Fruit fly (Drosophila melanogaster): ENCODE data around the gene promL.

Gene promL

DNA sequence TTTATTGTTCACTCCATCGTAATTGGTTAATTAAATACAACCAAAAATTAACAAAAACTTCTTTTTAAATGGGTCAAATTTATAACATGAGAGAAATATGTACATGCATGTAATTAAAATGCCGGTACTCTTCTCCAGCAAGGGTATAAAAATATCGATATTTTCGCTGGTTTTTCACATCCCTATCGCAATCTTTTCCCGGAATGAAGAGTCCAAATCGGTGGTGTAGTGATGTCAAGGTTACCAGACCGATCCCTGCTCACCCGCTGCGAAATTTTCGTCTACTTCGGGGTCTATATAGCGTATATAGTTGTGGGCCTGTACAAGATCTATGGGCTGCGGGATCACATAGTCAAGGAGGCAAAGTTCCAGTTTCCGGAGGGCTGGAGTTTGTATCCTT is 34.4 kb upstream of the promL start, which contains the start of gene rasp:
TSS of gene rasp (plus strand) at position 213 of the 400 bp plus-strand sequence.
- TF ChIP-seq ovo (GFP tag; optimal IDR thresholded peaks at IDR 0.05) = no peak
- no peak for TF ChIP-seq toe (GFP tag; optimal IDR thresholded peaks at IDR 0.05)
- no peak for TF ChIP-seq Mnt (GFP tag; optimal IDR thresholded peaks at IDR 0.05)
- no peak for TF ChIP-seq CG11617 (GFP tag; optimal IDR thresholded peaks at IDR 0.05)
- TF ChIP-seq CG33017 (tag; optimal IDR thresholded peaks at IDR 0.05) = no peak
- TF ChIP-seq Clk (GFP tag; optimal IDR thresholded peaks at IDR 0.05) = no peak

DNA sequence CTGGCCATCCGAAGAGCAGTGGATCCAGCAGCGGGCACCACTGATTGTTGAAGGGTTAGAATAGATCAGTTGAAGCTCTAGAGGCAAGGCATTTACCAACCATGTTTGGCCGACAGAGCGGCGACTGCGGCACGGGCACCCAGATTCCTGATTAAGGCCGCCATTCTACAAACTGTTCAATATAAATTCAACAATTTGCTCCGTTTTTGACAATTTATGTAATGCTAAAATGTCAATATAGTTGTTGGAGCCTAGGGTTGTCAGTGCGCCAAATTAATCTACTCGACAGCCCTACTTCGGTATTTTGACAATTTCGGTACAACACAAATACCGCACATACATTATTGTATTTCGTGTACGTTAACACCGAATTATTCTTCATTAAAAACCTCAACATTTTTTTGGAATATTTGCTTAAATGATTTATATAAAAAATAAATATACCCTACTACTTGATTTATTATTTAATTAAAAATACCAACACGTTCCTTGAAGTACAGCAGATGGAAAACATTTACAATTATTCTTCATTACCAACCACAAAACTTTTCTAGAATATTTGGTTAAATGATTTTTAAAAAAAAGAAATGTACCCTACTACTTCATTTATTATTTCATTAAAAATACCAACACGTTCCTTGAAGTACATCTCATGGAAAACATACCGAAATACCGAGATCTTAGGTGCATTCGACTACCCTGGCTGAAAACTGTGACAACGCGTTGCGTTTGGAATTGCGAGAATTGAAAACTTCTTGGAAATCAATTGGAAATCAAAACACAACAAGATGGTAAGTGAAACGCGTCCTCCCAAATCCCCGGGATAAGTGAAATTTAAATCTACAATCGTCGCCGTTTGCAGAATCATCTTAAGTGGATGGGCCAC is 32.0 kb upstream of the promL start, which contains the start of the genes ND-30 and CG15812:
TSS of gene ND-30 (minus strand) at position 270 of the 886 bp plus-strand sequence.
TSS of gene CG15812 (plus strand) at position 683 of the 886 bp plus-strand sequence.
- TF ChIP-seq cnc (optimal IDR thresholded peaks at IDR 0.05) (no peak), CG11617 (GFP tag; optimal IDR thresholded peaks at IDR 0.05) (peak; percentile 53), CG7101 (tag; optimal IDR thresholded peaks at IDR 0.05) (peak; percentile 34), CG1620 (GFP tag; optimal IDR thresholded peaks at IDR 0.05) (peak; percentile 29), tj (GFP tag; optimal IDR thresholded peaks at IDR 0.05) (peak; percentile 15), Crg-1 (GFP tag; optimal IDR thresholded peaks at IDR 0.05) (peak; percentile 31), Mnt (GFP tag; optimal IDR thresholded peaks at IDR 0.05) (no peak), pad (GFP tag; optimal IDR thresholded peaks at IDR 0.05) (no peak), kay (GFP tag; ENCODE audit: borderline replicate concordance) (no peak), toe (GFP tag; optimal IDR thresholded peaks at IDR 0.05) (no peak), CG33017 (tag; optimal IDR thresholded peaks at IDR 0.05) (no peak), CG14711 (tag; optimal IDR thresholded peaks at IDR 0.05) (peak; percentile 94), cic (GFP tag; optimal IDR thresholded peaks at IDR 0.05) (no peak)

DNA sequence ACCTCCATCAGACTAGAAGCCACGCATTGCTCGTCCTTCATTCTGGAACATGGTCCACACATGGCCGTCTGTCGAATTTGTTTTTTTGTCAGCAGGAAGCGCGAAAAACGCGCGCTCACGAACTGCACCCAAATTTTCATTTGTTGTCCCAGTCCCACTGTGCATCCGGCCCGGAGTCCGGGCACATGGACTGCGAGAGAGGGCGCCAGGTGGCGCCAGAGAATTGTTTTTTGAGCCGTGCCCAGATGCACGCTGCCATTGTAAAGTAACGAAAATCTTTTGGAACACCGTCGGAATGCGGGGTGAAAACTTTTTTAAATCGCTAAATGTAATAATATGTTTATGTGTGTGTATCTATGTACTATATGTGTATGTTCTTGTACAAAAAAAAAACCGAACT is 30.1 kb upstream of the promL start:
- no peak for TF ChIP-seq bab1 (GFP tag; optimal IDR thresholded peaks at IDR 0.05)

DNA sequence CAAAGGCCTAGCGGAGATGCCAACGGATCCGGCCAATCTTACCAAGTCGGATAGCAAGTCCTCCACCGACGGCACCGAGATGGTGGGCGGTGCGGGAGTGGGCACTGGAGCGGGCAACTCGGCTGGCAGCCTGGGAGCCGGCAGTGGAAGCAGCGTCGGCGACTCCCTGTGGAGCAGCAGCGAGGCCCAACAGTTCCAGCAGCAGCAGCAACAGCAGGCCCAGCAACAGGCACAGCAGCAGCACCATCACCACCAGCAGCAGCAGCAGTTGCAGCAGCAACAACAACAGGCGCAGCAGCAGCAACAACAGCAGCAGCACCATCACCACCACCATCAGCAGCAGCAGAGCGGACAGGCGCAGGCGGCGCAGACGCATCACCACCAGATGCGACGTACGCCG is 22.9 kb upstream of the promL start:
- TF ChIP-seq CG7045 (GFP tag; optimal IDR thresholded peaks at IDR 0.05) (no peak), tj (GFP tag; optimal IDR thresholded peaks at IDR 0.05) (no peak), Crg-1 (GFP tag; optimal IDR thresholded peaks at IDR 0.05) (no peak), bab1 (GFP tag; optimal IDR thresholded peaks at IDR 0.05) (no peak), CG33017 (tag; optimal IDR thresholded peaks at IDR 0.05) (no peak), ovo (GFP tag; optimal IDR thresholded peaks at IDR 0.05) (no peak), CG7101 (tag; optimal IDR thresholded peaks at IDR 0.05) (no peak), CG14711 (tag; optimal IDR thresholded peaks at IDR 0.05) (no peak), cic (GFP tag; optimal IDR thresholded peaks at IDR 0.05) (no peak), cnc (optimal IDR thresholded peaks at IDR 0.05) (no peak), Mnt (GFP tag; optimal IDR thresholded peaks at IDR 0.05) (no peak), CG12768 (GFP tag; optimal IDR thresholded peaks at IDR 0.05) (no peak)

DNA sequence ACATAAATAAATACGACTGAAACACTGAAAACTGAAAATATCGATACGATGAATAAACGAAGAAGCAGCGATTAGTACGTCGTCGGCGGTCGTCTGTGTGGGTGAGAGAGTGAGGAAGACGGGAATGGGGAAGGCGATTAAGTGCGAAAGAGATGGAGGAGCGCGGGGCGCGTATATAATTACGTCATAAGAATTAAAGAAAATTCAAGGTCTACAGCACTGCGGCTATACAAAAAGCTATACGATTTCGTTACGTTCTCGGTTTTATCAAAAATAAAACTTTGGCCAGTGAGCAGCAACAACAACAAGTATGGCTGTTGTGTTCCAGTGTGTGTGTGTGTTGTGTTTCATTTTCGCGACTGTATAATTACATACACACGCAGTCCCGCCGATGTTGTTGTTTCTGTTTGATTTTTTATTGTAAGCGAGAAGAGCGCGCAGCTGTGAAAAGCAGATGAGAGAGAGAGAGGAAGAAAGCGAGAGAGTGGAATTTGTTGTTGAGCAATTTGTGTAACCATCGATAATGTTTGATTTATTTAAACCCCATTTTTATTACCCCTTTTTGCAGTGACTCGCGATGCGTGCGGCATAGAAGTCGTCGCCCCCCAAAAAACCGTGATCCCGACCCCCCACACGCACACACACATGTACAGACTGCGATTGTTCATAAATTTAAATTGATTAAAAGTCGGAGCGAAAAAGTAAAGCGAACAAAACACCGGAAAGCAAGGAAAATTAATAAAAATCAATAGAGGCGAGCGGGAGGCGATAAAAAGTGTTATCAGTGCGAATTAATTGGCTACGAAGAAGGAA is 21.7 kb upstream of the promL start:
- TF ChIP-seq Mnt (GFP tag; optimal IDR thresholded peaks at IDR 0.05) (peak; percentile 77), CG1620 (GFP tag; optimal IDR thresholded peaks at IDR 0.05) (no peak), CG14711 (tag; optimal IDR thresholded peaks at IDR 0.05) (no peak), CG12768 (GFP tag; optimal IDR thresholded peaks at IDR 0.05) (peak; percentile 82), tj (GFP tag; optimal IDR thresholded peaks at IDR 0.05) (peak; percentile 49), cic (GFP tag; optimal IDR thresholded peaks at IDR 0.05) (peak; percentile 94), CG5204 (GFP tag; optimal IDR thresholded peaks at IDR 0.05) (no peak), CG7045 (GFP tag; optimal IDR thresholded peaks at IDR 0.05) (peak; percentile 25), CG7101 (tag; optimal IDR thresholded peaks at IDR 0.05) (peak; percentile 9), CG11617 (GFP tag; optimal IDR thresholded peaks at IDR 0.05) (peak; percentile 54), Clk (GFP tag; optimal IDR thresholded peaks at IDR 0.05) (peak; percentile 47), Hr96 (GFP tag; optimal IDR thresholded peaks at IDR 0.05) (no peak)

DNA sequence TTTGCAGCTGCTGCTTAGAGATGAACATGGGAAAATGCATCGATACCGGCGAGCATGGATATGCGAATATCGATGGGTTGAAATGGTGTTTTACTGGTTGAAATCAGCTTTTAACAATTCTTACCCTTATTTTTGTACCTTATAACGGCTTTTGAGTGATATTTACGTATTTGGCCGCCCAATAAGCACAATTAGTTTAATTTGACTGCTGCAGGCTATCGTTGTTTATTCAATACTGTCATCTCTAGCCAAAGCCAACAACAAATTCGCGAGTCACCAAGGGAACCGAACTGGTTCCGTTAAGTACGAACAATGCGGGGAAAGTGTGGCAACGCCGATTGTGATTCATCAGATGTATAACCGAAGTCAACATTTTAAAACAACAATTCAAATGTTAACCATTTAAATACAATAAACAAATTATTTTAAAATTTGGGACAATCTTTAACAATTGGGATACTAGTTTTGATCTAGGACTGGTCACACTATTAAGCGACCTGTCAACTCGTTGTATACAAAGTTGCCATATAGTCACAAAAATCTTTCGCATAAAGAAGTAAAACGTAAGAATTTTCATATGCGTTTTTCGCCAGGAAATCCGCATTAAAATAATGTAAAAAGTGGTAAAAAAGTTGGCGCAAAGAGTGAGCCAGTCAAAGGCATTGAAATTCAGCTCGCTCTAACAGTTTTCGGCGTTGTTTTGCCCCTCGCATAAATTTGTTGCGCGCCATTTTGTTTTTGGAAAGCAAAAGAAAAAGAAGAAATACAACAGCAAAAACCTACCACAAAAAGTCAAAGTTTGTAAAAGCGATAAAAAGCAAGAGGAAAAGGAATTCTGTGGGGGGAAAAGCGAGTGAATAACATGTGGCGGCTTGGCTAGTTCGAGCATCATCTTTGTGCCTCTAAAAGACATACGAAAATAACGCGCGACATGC is 20.9 kb upstream of the promL start, which contains the start of the genes Usp5 and BtbVII:
TSS of gene Usp5 (minus strand) at position 234 of the 935 bp plus-strand sequence.
TSS of gene BtbVII (plus strand) at position 522 of the 935 bp plus-strand sequence.
- TF ChIP-seq Crg-1 (GFP tag; optimal IDR thresholded peaks at IDR 0.05) (peak; percentile 73), bab1 (GFP tag; optimal IDR thresholded peaks at IDR 0.05) (peak; percentile 82), tj (GFP tag; optimal IDR thresholded peaks at IDR 0.05) (peak; percentile 43), CG7101 (tag; optimal IDR thresholded peaks at IDR 0.05) (peak; percentile 73), toe (GFP tag; optimal IDR thresholded peaks at IDR 0.05) (peak; percentile 84), CG12768 (GFP tag; optimal IDR thresholded peaks at IDR 0.05) (peak; percentile 62), Mnt (GFP tag; optimal IDR thresholded peaks at IDR 0.05) (peak; percentile 71), pad (GFP tag; optimal IDR thresholded peaks at IDR 0.05) (peak; percentile 55), cic (GFP tag; optimal IDR thresholded peaks at IDR 0.05) (peak; percentile 24), kay (GFP tag; ENCODE audit: borderline replicate concordance) (no peak), Clk (GFP tag; optimal IDR thresholded peaks at IDR 0.05) (peak; percentile 56), CG5204 (GFP tag; optimal IDR thresholded peaks at IDR 0.05) (no peak), Hr96 (GFP tag; optimal IDR thresholded peaks at IDR 0.05) (peak; percentile 86), CG14711 (tag; optimal IDR thresholded peaks at IDR 0.05) (peak; percentile 48), CG33017 (tag; optimal IDR thresholded peaks at IDR 0.05) (peak; percentile 0), ovo (GFP tag; optimal IDR thresholded peaks at IDR 0.05) (peak; percentile 78), CG7045 (GFP tag; optimal IDR thresholded peaks at IDR 0.05) (peak; percentile 45), CG1620 (GFP tag; optimal IDR thresholded peaks at IDR 0.05) (peak; percentile 85), cnc (optimal IDR thresholded peaks at IDR 0.05) (peak; percentile 80 to 92), CG11617 (GFP tag; optimal IDR thresholded peaks at IDR 0.05) (peak; percentile 70)

Measured in whole organism, adult.